Fruit fly (Drosophila melanogaster): ENCODE data around the gene ntc.

dm6 chr3L:3755713-3756112 is 50.5 kb downstream of the ntc start:
- TF ChIP-seq CG15710 (tag; optimal IDR thresholded peaks at IDR 0.05) (no peak), Ets98B (GFP tag; IDR thresholded peaks at IDR 0.05) (no peak), fd96Ca (GFP tag; IDR thresholded peaks at IDR 0.05) (no peak), CG32121 (GFP tag; IDR thresholded peaks at IDR 0.05) (no peak), CG8159 (tag; optimal IDR thresholded peaks at IDR 0.05) (no peak), CG12605 (GFP tag; IDR thresholded peaks at IDR 0.05) (no peak), Pif1B (GFP tag; optimal IDR thresholded peaks at IDR 0.05) (no peak), CG14655 (GFP tag; optimal IDR thresholded peaks at IDR 0.05) (no peak), rn (GFP tag; IDR thresholded peaks at IDR 0.05) (no peak)
